Fruit fly (Drosophila melanogaster) whole organism, embryonic: Measurements from ENCODE around the gene Pka-C3.

ENCODE experiments used
- Atf-2 ChIP-seq: fragments of 200-800 bp; sonication (Bioruptor generic); optimal IDR thresholded peaks from 2 replicates; lab custom pipeline; 2016; ENCODE audit warnings: missing biosample characterization, missing genetic modification characterization
- CG10209 ChIP-seq: fragments of 200-800 bp; sonication (Bioruptor generic); optimal IDR thresholded peaks from 3 replicates; lab custom pipeline; 2017; ENCODE audit warnings: missing biosample characterization, mild to moderate bottlenecking, missing genetic modification characterization, missing genetic modification reagents
- CG10565 ChIP-seq: fragments of 200-800 bp; sonication (Bioruptor generic); optimal IDR thresholded peaks from 3 replicates; lab custom pipeline; 2016; ENCODE audit warnings: missing biosample characterization, mild to moderate bottlenecking, missing genetic modification characterization
- CG10959 ChIP-seq: fragments of 200-800 bp; sonication (Bioruptor generic); IDR thresholded peaks from 2 replicates; pipeline ENCODE4 v1.3.6; 2022; ENCODE audit warnings: missing biosample characterization, missing genetic modification characterization
- CG11247 ChIP-seq: fragments of 200-800 bp; sonication (Bioruptor generic); IDR thresholded peaks from 2 replicates; pipeline ENCODE4 v1.3.6; 2022; ENCODE audit warnings: missing biosample characterization, missing genetic modification characterization
- CG12219 ChIP-seq: fragments of 200-800 bp; sonication (Bioruptor generic); optimal IDR thresholded peaks from 3 replicates; lab custom pipeline; 2018; ENCODE audit warnings: missing biosample characterization, mild to moderate bottlenecking, missing genetic modification characterization
- CG14965 ChIP-seq: fragments of 200-800 bp; sonication (Bioruptor generic); optimal IDR thresholded peaks from 2 replicates; lab custom pipeline; 2016; ENCODE audit warnings: missing biosample characterization, missing genetic modification characterization, borderline replicate concordance
- CG17385 ChIP-seq: fragments of 200-800 bp; sonication (Bioruptor generic); optimal IDR thresholded peaks from 3 replicates; lab custom pipeline; 2018; ENCODE audit warnings: missing biosample characterization, mild to moderate bottlenecking, missing genetic modification characterization
- CG2875 ChIP-seq: fragments of 200-800 bp; sonication (Bioruptor generic); optimal IDR thresholded peaks from 2 replicates; lab custom pipeline; 2017; ENCODE audit warnings: missing biosample characterization, mild to moderate bottlenecking, missing genetic modification characterization, missing genetic modification reagents
- CG30020 ChIP-seq: fragments of 200-800 bp; optimal IDR thresholded peaks from 2 replicates; lab custom pipeline; 2019; ENCODE audit warnings: missing biosample characterization, mild to moderate bottlenecking, missing genetic modification characterization, moderate library complexity
- CG31365 ChIP-seq: fragments of 200-800 bp; sonication (Bioruptor generic); optimal IDR thresholded peaks from 2 replicates; lab custom pipeline; 2018; ENCODE audit warnings: missing biosample characterization, mild to moderate bottlenecking, missing genetic modification characterization
- CG33557 ChIP-seq: fragments of 200-800 bp; sonication (Bioruptor generic); optimal IDR thresholded peaks from 2 replicates; lab custom pipeline; 2019; ENCODE audit warnings: missing biosample characterization, mild to moderate bottlenecking, missing genetic modification characterization, moderate library complexity
- CG4404 ChIP-seq: fragments of 200-800 bp; sonication (Bioruptor generic); IDR thresholded peaks from 2 replicates; pipeline ENCODE4 v1.3.6; 2022; ENCODE audit warnings: missing biosample characterization, missing genetic modification characterization
- CG6689 ChIP-seq: fragments of 200-800 bp; sonication (Bioruptor generic); IDR thresholded peaks from 2 replicates; pipeline ENCODE4 v1.3.6; 2022; ENCODE audit warnings: missing biosample characterization, missing genetic modification characterization
- CG7372 ChIP-seq: fragments of 200-800 bp; sonication (Bioruptor generic); IDR thresholded peaks from 2 replicates; pipeline ENCODE4 v1.3.6; 2022; ENCODE audit warnings: missing biosample characterization, missing genetic modification characterization
- CG8765 ChIP-seq: fragments of 200-800 bp; sonication (Bioruptor generic); IDR thresholded peaks from 2 replicates; pipeline ENCODE4 v1.3.6; 2022; ENCODE audit warnings: missing biosample characterization, missing genetic modification characterization
- D ChIP-seq, 2 experiments: fragments of 200-800 bp in 1 of 2; fragments of >200 bp in 1 of 2; sonication (Bioruptor generic) in 1 of 2; optimal IDR thresholded peaks; 2 replicates in 1 of 2; 3 replicates in 1 of 2; lab custom pipeline; 2017; ENCODE audit warnings: mild to moderate bottlenecking in 1 of 2, missing biosample characterization in 1 of 2, missing genetic modification characterization in 1 of 2, missing genetic modification reagents in 1 of 2
- D19B ChIP-seq: fragments of 200-800 bp; sonication (Bioruptor generic); optimal IDR thresholded peaks from 2 replicates; lab custom pipeline; 2017; ENCODE audit warnings: missing biosample characterization, mild to moderate bottlenecking, missing genetic modification characterization
- Dbx ChIP-seq: fragments of 200-800 bp; sonication (Bioruptor generic); IDR thresholded peaks from 3 replicates; pipeline ENCODE4 v1.3.6; 2022; ENCODE audit warnings: missing biosample characterization, missing genetic modification characterization
- Dfd ChIP-seq, 2 experiments: fragments of >200 bp; optimal IDR thresholded peaks; 2 replicates each; lab custom pipeline; 2017; ENCODE audit warnings: missing biosample characterization in 2 of 2, missing genetic modification characterization in 2 of 2
- E2f2 ChIP-seq: fragments of 200-800 bp; sonication (Bioruptor generic); IDR thresholded peaks from 2 replicates; pipeline ENCODE4 v1.3.6; 2022; ENCODE audit warnings: missing biosample characterization, missing genetic modification characterization
- Hmx ChIP-seq: fragments of 200-800 bp; sonication (Bioruptor generic); optimal IDR thresholded peaks from 2 replicates; lab custom pipeline; 2016; ENCODE audit warnings: missing biosample characterization, missing genetic modification characterization
- Hr3 ChIP-seq: fragments of 200-800 bp; sonication (Bioruptor generic); optimal IDR thresholded peaks from 3 replicates; lab custom pipeline; 2016; ENCODE audit warnings: missing biosample characterization, missing genetic modification characterization
- Lim3 ChIP-seq: fragments of 200-800 bp; sonication (Bioruptor generic); IDR thresholded peaks from 2 replicates; pipeline ENCODE4 v1.3.6; 2022; ENCODE audit warnings: missing biosample characterization, missing genetic modification characterization
- MTF-1 ChIP-seq: fragments of 200-800 bp; sonication (Bioruptor generic); optimal IDR thresholded peaks from 2 replicates; lab custom pipeline; 2018; ENCODE audit warnings: missing biosample characterization, mild to moderate bottlenecking, missing genetic modification characterization, borderline replicate concordance
- Ssrp ChIP-seq: fragments of 200-800 bp; sonication (Bioruptor generic); optimal IDR thresholded peaks from 2 replicates; lab custom pipeline; 2018; ENCODE audit warnings: missing biosample characterization, mild to moderate bottlenecking, missing genetic modification characterization, moderate library complexity
- TFAM ChIP-seq: fragments of 200-800 bp; sonication (Bioruptor generic); optimal IDR thresholded peaks from 2 replicates; lab custom pipeline; 2017; ENCODE audit warnings: missing biosample characterization, missing genetic modification characterization, inconsistent platforms
- YL-1 ChIP-seq: fragments of 200-800 bp; sonication (Bioruptor generic); optimal IDR thresholded peaks from 3 replicates; lab custom pipeline; 2017; ENCODE audit warnings: missing biosample characterization, mild to moderate bottlenecking, missing genetic modification characterization
- aop ChIP-seq: fragments of 200-800 bp; sonication (Bioruptor generic); IDR thresholded peaks from 2 replicates; pipeline ENCODE4 v1.3.6; 2022; ENCODE audit warnings: missing biosample characterization, missing genetic modification characterization
- bowl ChIP-seq: fragments of 200-800 bp; sonication (Bioruptor generic); IDR thresholded peaks from 2 replicates; pipeline ENCODE4 v1.3.6; 2022; ENCODE audit warnings: missing biosample characterization, missing genetic modification characterization
- croc ChIP-seq: fragments of 200-800 bp; sonication (Bioruptor generic); conservative IDR thresholded peaks from 3 replicates; pipeline ENCODE4 v1.3.6; 2022; ENCODE audit warnings: missing biosample characterization, missing genetic modification characterization
- dan ChIP-seq: fragments of 200-800 bp; sonication (Bioruptor generic); IDR thresholded peaks from 2 replicates; pipeline ENCODE4 v1.3.6; 2022; ENCODE audit warnings: missing biosample characterization, missing genetic modification characterization
- dysf ChIP-seq: fragments of 200-800 bp; sonication (Bioruptor generic); IDR thresholded peaks from 3 replicates; pipeline ENCODE4 v1.3.6; 2022; ENCODE audit warnings: missing biosample characterization, missing genetic modification characterization
- ftz-f1 ChIP-seq: fragments of 200-800 bp; sonication (Bioruptor generic); optimal IDR thresholded peaks from 2 replicates; lab custom pipeline; 2016; ENCODE audit warnings: missing biosample characterization, missing genetic modification characterization
- grn ChIP-seq: fragments of 200-800 bp; sonication (Bioruptor generic); optimal IDR thresholded peaks from 3 replicates; lab custom pipeline; 2017; ENCODE audit warnings: missing biosample characterization, missing genetic modification characterization
- h ChIP-seq: fragments of >200 bp; optimal IDR thresholded peaks from 2 replicates; lab custom pipeline; 2017
- hb ChIP-seq: fragments of 200-800 bp; sonication (Bioruptor generic); IDR thresholded peaks from 3 replicates; pipeline ENCODE4 v1.3.6; 2022; ENCODE audit warnings: missing biosample characterization, missing genetic modification characterization; ENCODE audit not compliant: partially characterized antibody
- inv ChIP-seq: fragments of 200-800 bp; sonication (Bioruptor generic); IDR thresholded peaks from 2 replicates; pipeline ENCODE4 v1.3.6; 2022; ENCODE audit warnings: missing biosample characterization, missing genetic modification characterization; ENCODE audit not compliant: partially characterized antibody
- jigr1 ChIP-seq: fragments of 200-800 bp; sonication (Bioruptor generic); IDR thresholded peaks from 3 replicates; pipeline ENCODE4 v1.3.6; 2022; ENCODE audit warnings: missing biosample characterization, missing genetic modification characterization
- kay ChIP-seq: fragments of 200-800 bp; sonication (Bioruptor generic); optimal IDR thresholded peaks from 2 replicates; lab custom pipeline; 2016; ENCODE audit warnings: missing biosample characterization, missing genetic modification characterization
- knrl ChIP-seq: fragments of 200-800 bp; sonication (Bioruptor generic); IDR thresholded peaks from 3 replicates; pipeline ENCODE4 v1.3.6; 2022; ENCODE audit warnings: missing biosample characterization, missing genetic modification characterization; ENCODE audit not compliant: partially characterized antibody
- lab ChIP-seq: fragments of 200-800 bp; sonication (Bioruptor generic); optimal IDR thresholded peaks from 3 replicates; lab custom pipeline; 2017; ENCODE audit warnings: missing biosample characterization, missing genetic modification characterization, mild to moderate bottlenecking, moderate library complexity, missing genetic modification reagents
- ro ChIP-seq: fragments of 200-800 bp; sonication (Bioruptor generic); IDR thresholded peaks from 2 replicates; pipeline ENCODE4 v1.3.6; 2022; ENCODE audit warnings: missing biosample characterization, missing genetic modification characterization
- run ChIP-seq: fragments of 200-800 bp; sonication (Bioruptor generic); optimal IDR thresholded peaks from 3 replicates; lab custom pipeline; 2018; ENCODE audit warnings: missing biosample characterization, mild to moderate bottlenecking, missing genetic modification characterization
- sens ChIP-seq: fragments of 200-800 bp; sonication (Bioruptor generic); peaks from one replicate; lab custom pipeline; 2016; ENCODE audit warnings: missing biosample characterization, missing genetic modification characterization
- sna ChIP-seq: fragments of 200-800 bp; sonication (Bioruptor generic); IDR thresholded peaks from 2 replicates; pipeline ENCODE4 v1.3.6; 2022; ENCODE audit warnings: missing biosample characterization, missing genetic modification characterization; ENCODE audit not compliant: partially characterized antibody
- tgo ChIP-seq: fragments of 200-800 bp; sonication (Bioruptor generic); IDR thresholded peaks from 3 replicates; pipeline ENCODE4 v1.3.6; 2022; ENCODE audit warnings: missing biosample characterization, missing genetic modification characterization
- tll ChIP-seq, 2 experiments: fragments of 200-800 bp in 1 of 2; fragments of >200 bp in 1 of 2; sonication (Bioruptor generic) in 1 of 2; optimal IDR thresholded peaks; 2 replicates each; lab custom pipeline; 2017 to 2019; ENCODE audit warnings: missing biosample characterization in 2 of 2, missing genetic modification characterization in 2 of 2, mild to moderate bottlenecking in 1 of 2, moderate library complexity in 1 of 2
- tup ChIP-seq: fragments of 200-800 bp; sonication (Bioruptor generic); optimal IDR thresholded peaks from 2 replicates; lab custom pipeline; 2016; ENCODE audit warnings: missing biosample characterization, mild to moderate bottlenecking, missing genetic modification characterization, moderate library complexity
- twi ChIP-seq: fragments of 200-800 bp; optimal IDR thresholded peaks from 2 replicates; lab custom pipeline; 2019; ENCODE audit warnings: missing biosample characterization, mild to moderate bottlenecking, missing genetic modification characterization, moderate library complexity
- wdn ChIP-seq: fragments of 200-800 bp; sonication (Bioruptor generic); IDR thresholded peaks from 2 replicates; pipeline ENCODE4 v1.3.6; 2022; ENCODE audit warnings: missing biosample characterization, missing genetic modification characterization
- zfh2 ChIP-seq: fragments of 200-800 bp; sonication (Bioruptor generic); optimal IDR thresholded peaks from 2 replicates; lab custom pipeline; 2016; ENCODE audit warnings: missing biosample characterization, missing genetic modification characterization

The Pka-C3 gene

dm6 chr3L:15906262-15906661 lies 48.3 kb downstream of the Pka-C3 start (continued):
- TF ChIP-seq CG33557 (GFP tag; lab: Kevin White, UChicago): no peak
- TF ChIP-seq E2f2 (GFP tag; lab: Robert Waterston, UW): no peak
- TF ChIP-seq hb (GFP tag; lab: Robert Waterston, UW): no peak
- TF ChIP-seq lab (GFP tag; lab: Kevin White, UChicago): peak; percentile 5
- TF ChIP-seq Dbx (GFP tag; lab: Robert Waterston, UW): no peak
- no peak for TF ChIP-seq MTF-1 (GFP tag; lab: Kevin White, UChicago)
- no peak for TF ChIP-seq zfh2 (GFP tag; lab: Kevin White, UChicago)
- no peak for TF ChIP-seq h
- TF ChIP-seq twi (tag; lab: Kevin White, UChicago): no peak
- no peak for TF ChIP-seq dan (GFP tag; lab: Robert Waterston, UW)
- 0 out of 3 replicates have a peak, but pooled peaks have one; percentile 17 for TF ChIP-seq tgo
- TF ChIP-seq run (tag; lab: Kevin White, UChicago): no peak
- TF ChIP-seq TFAM: no peak
- TF ChIP-seq grn: no peak
- no peak for TF ChIP-seq wdn (GFP tag; lab: Robert Waterston, UW)
- TF ChIP-seq CG7372 (GFP tag; lab: Robert Waterston, UW): no peak
- peak; percentile 80 for TF ChIP-seq sens (GFP tag; lab: Kevin White, UChicago)
- no peak for TF ChIP-seq tll (GFP tag; optimal IDR thresholded peaks at IDR 0.05; lab: Kevin White, UChicago)
- TF ChIP-seq YL-1: no peak
- no peak for TF ChIP-seq CG17385 (GFP tag; lab: Kevin White, UChicago)
- no peak for TF ChIP-seq bowl
- no peak for TF ChIP-seq ftz-f1 (GFP tag; lab: Kevin White, UChicago)
- TF ChIP-seq kay (GFP tag; lab: Kevin White, UChicago): no peak
- TF ChIP-seq D19B (GFP tag; lab: Kevin White, UChicago): no peak
- TF ChIP-seq CG11247: no peak
- peak; percentile 2 for TF ChIP-seq Ssrp (tag; lab: Kevin White, UChicago)
- no peak for TF ChIP-seq Hmx (GFP tag; lab: Kevin White, UChicago)
- TF ChIP-seq CG10959 (GFP tag; lab: Robert Waterston, UW): no peak
- no peak for TF ChIP-seq tup (GFP tag; lab: Kevin White, UChicago)
- TF ChIP-seq Hr3 (GFP tag; lab: Kevin White, UChicago): peak; percentile 11
- TF ChIP-seq CG4404 (GFP tag; lab: Robert Waterston, UW): no peak
- TF ChIP-seq Dfd (GFP tag; optimal IDR thresholded peaks at IDR 0.05; lab: Kevin White, UChicago): no peak
- TF ChIP-seq CG2875 (GFP tag; lab: Kevin White, UChicago): no peak
- TF ChIP-seq ro (GFP tag; lab: Robert Waterston, UW): no peak
- no peak for TF ChIP-seq aop
- TF ChIP-seq croc (GFP tag; lab: Robert Waterston, UW): no peak
- no peak for TF ChIP-seq CG12219 (GFP tag; lab: Kevin White, UChicago)
- no peak for TF ChIP-seq CG8765 (GFP tag; lab: Robert Waterston, UW)
- TF ChIP-seq dysf (GFP tag; lab: Robert Waterston, UW): no peak
- no peak for TF ChIP-seq CG30020
- TF ChIP-seq CG10209: no peak
- TF ChIP-seq CG14965 (GFP tag; lab: Kevin White, UChicago): no peak
- no peak for TF ChIP-seq Atf-2
- TF ChIP-seq sna (GFP tag; lab: Robert Waterston, UW): no peak
- no peak for TF ChIP-seq knrl
- peak; percentile 21; the same call in 1 of the 2 replicates for TF ChIP-seq CG6689 (GFP tag; lab: Robert Waterston, UW)
- TF ChIP-seq D (optimal IDR thresholded peaks at IDR 0.05; lab: Kevin White, UChicago): no peak
- TF ChIP-seq D (GFP tag; optimal IDR thresholded peaks at IDR 0.05; lab: Kevin White, UChicago): no peak
- TF ChIP-seq CG31365 (tag; lab: Kevin White, UChicago): no peak
- TF ChIP-seq jigr1 (GFP tag; lab: Robert Waterston, UW): no peak
- no peak for TF ChIP-seq Lim3 (GFP tag; lab: Robert Waterston, UW)
- no peak for TF ChIP-seq CG10565 (GFP tag; lab: Kevin White, UChicago)
- no peak for TF ChIP-seq inv
